Fruit fly (Drosophila melanogaster) whole organism, embryonic: ENCODE results near the gene Dh44.
A peak's percentile ranks its signal among the peaks of the same experiment; 100 is the strongest.

Experiments used
- Bgb ChIP-seq: fragments of 200-800 bp; sonication (Bioruptor generic); IDR thresholded peaks from 2 replicates; pipeline ENCODE4 v1.3.6; 2022; ENCODE audit warnings: missing biosample characterization, missing genetic modification characterization; ENCODE audit not compliant: partially characterized antibody
- C15 ChIP-seq: fragments of 200-800 bp; sonication (Bioruptor generic); IDR thresholded peaks from 3 replicates; pipeline ENCODE4 v1.3.6; 2022; ENCODE audit warnings: missing biosample characterization, missing genetic modification characterization
- CG10274 ChIP-seq: fragments of 200-800 bp; sonication (Bioruptor generic); optimal IDR thresholded peaks from 3 replicates; lab custom pipeline; 2017; ENCODE audit warnings: missing biosample characterization, mild to moderate bottlenecking, missing genetic modification characterization
- CG10462 ChIP-seq: fragments of 200-800 bp; sonication (Bioruptor generic); optimal IDR thresholded peaks from 2 replicates; lab custom pipeline; 2016; ENCODE audit warnings: missing biosample characterization, missing genetic modification characterization
- CG11093 ChIP-seq: fragments of 200-800 bp; sonication (Bioruptor generic); IDR thresholded peaks from 3 replicates; pipeline ENCODE4 v1.3.6; 2022; ENCODE audit warnings: missing biosample characterization, missing genetic modification characterization
- CG12744 ChIP-seq: fragments of 200-800 bp; sonication (Bioruptor generic); optimal IDR thresholded peaks from 2 replicates; lab custom pipeline; 2016; ENCODE audit warnings: missing biosample characterization, missing genetic modification characterization
- CG14050 ChIP-seq: fragments of 200-800 bp; sonication (Bioruptor generic); IDR thresholded peaks from 3 replicates; pipeline ENCODE4 v1.3.6; 2022; ENCODE audit warnings: missing biosample characterization, missing genetic modification characterization
- CG15601 ChIP-seq: fragments of 200-800 bp; sonication (Bioruptor generic); optimal IDR thresholded peaks from 3 replicates; lab custom pipeline; 2019; ENCODE audit warnings: missing biosample characterization, mild to moderate bottlenecking, missing genetic modification characterization, moderate library complexity
- CG16815 ChIP-seq: fragments of 200-800 bp; sonication (Bioruptor generic); optimal IDR thresholded peaks from 3 replicates; lab custom pipeline; 2017; ENCODE audit warnings: missing biosample characterization, mild to moderate bottlenecking, missing genetic modification characterization
- CG17361 ChIP-seq: fragments of 200-800 bp; sonication (Bioruptor generic); IDR thresholded peaks from 3 replicates; pipeline ENCODE4 v1.3.6; 2022; ENCODE audit warnings: missing biosample characterization, missing genetic modification characterization
- CG18599 ChIP-seq: fragments of 200-800 bp; sonication (Bioruptor generic); optimal IDR thresholded peaks from 3 replicates; lab custom pipeline; 2017; ENCODE audit warnings: missing biosample characterization, missing genetic modification characterization, mild to moderate bottlenecking, moderate library complexity, missing genetic modification reagents
- CG18764 ChIP-seq: fragments of 200-800 bp; sonication (Bioruptor generic); optimal IDR thresholded peaks from 3 replicates; lab custom pipeline; 2016; ENCODE audit warnings: missing biosample characterization, missing genetic modification characterization
- CG31365 ChIP-seq: fragments of 200-800 bp; sonication (Bioruptor generic); optimal IDR thresholded peaks from 2 replicates; lab custom pipeline; 2018; ENCODE audit warnings: missing biosample characterization, mild to moderate bottlenecking, missing genetic modification characterization
- CG3163 ChIP-seq: fragments of 200-800 bp; sonication (Bioruptor generic); optimal IDR thresholded peaks from 3 replicates; lab custom pipeline; 2016; ENCODE audit warnings: missing biosample characterization, missing genetic modification characterization
- CG3407 ChIP-seq: fragments of 200-800 bp; sonication (Bioruptor generic); optimal IDR thresholded peaks from 2 replicates; lab custom pipeline; 2018; ENCODE audit warnings: missing biosample characterization, mild to moderate bottlenecking, missing genetic modification characterization
- CG6689 ChIP-seq: fragments of 200-800 bp; sonication (Bioruptor generic); IDR thresholded peaks from 2 replicates; pipeline ENCODE4 v1.3.6; 2022; ENCODE audit warnings: missing biosample characterization, missing genetic modification characterization
- CG8359 ChIP-seq: fragments of 200-800 bp; sonication (Bioruptor generic); optimal IDR thresholded peaks from 2 replicates; lab custom pipeline; 2017; ENCODE audit warnings: missing biosample characterization, mild to moderate bottlenecking, missing genetic modification characterization, borderline replicate concordance
- CG9876 ChIP-seq: fragments of 200-800 bp; sonication (Bioruptor generic); optimal IDR thresholded peaks from 2 replicates; lab custom pipeline; 2016; ENCODE audit warnings: missing biosample characterization, missing genetic modification characterization
- CkIIα-i1 ChIP-seq: fragments of 200-800 bp; sonication (Bioruptor generic); IDR thresholded peaks from 2 replicates; pipeline ENCODE4 v1.3.6; 2022; ENCODE audit warnings: missing biosample characterization, missing genetic modification characterization
- D ChIP-seq, 2 experiments: fragments of 200-800 bp in 1 of 2; fragments of >200 bp in 1 of 2; sonication (Bioruptor generic) in 1 of 2; optimal IDR thresholded peaks; 2 replicates in 1 of 2; 3 replicates in 1 of 2; lab custom pipeline; 2017; ENCODE audit warnings: mild to moderate bottlenecking in 1 of 2, missing biosample characterization in 1 of 2, missing genetic modification characterization in 1 of 2, missing genetic modification reagents in 1 of 2
- Dek ChIP-seq: fragments of 200-800 bp; sonication (Bioruptor generic); optimal IDR thresholded peaks from 3 replicates; lab custom pipeline; 2019; ENCODE audit warnings: missing biosample characterization, mild to moderate bottlenecking, missing genetic modification characterization, moderate library complexity
- H2.0 ChIP-seq: fragments of 200-800 bp; sonication (Bioruptor generic); IDR thresholded peaks from 2 replicates; pipeline ENCODE4 v1.3.6; 2022; ENCODE audit warnings: missing biosample characterization, missing genetic modification characterization
- HLH4C ChIP-seq: fragments of 200-800 bp; sonication (Bioruptor generic); IDR thresholded peaks from 3 replicates; pipeline ENCODE4 v1.3.6; 2022; ENCODE audit warnings: missing biosample characterization, missing genetic modification characterization; ENCODE audit not compliant: partially characterized antibody
- Hr78 ChIP-seq, 2 experiments: fragments of 200-800 bp in 1 of 2; fragments of >200 bp in 1 of 2; sonication (Bioruptor generic) in 1 of 2; optimal IDR thresholded peaks; 2 replicates each; lab custom pipeline; 2017 to 2019; ENCODE audit warnings: missing biosample characterization in 2 of 2, missing genetic modification characterization in 2 of 2, mild to moderate bottlenecking in 1 of 2, moderate library complexity in 1 of 2
- Hsf ChIP-seq: fragments of 200-800 bp; sonication (Bioruptor generic); optimal IDR thresholded peaks from 3 replicates; lab custom pipeline; 2016; ENCODE audit warnings: missing biosample characterization, missing genetic modification characterization
- Lpt ChIP-seq: fragments of >200 bp; optimal IDR thresholded peaks from 2 replicates; lab custom pipeline; 2018; ENCODE audit warnings: missing biosample characterization, missing genetic modification characterization
- MESR4 ChIP-seq: fragments of 200-800 bp; sonication (Bioruptor generic); optimal IDR thresholded peaks from 2 replicates; lab custom pipeline; 2018; ENCODE audit warnings: missing biosample characterization, mild to moderate bottlenecking, missing genetic modification characterization, moderate library complexity
- Neu2 ChIP-seq: fragments of 200-800 bp; sonication (Bioruptor generic); optimal IDR thresholded peaks from 3 replicates; lab custom pipeline; 2016; ENCODE audit warnings: missing biosample characterization, missing genetic modification characterization, borderline replicate concordance
- Rfx ChIP-seq: fragments of 200-800 bp; sonication (Bioruptor generic); IDR thresholded peaks from 2 replicates; pipeline ENCODE4 v1.3.6; 2022; ENCODE audit warnings: missing biosample characterization, missing genetic modification characterization
- Side ChIP-seq: fragments of 200-800 bp; sonication (Bioruptor generic); optimal IDR thresholded peaks from 2 replicates; lab custom pipeline; 2016; ENCODE audit warnings: missing biosample characterization, missing genetic modification characterization
- Six4 ChIP-seq: fragments of 200-800 bp; sonication (Bioruptor generic); optimal IDR thresholded peaks from 2 replicates; lab custom pipeline; 2016; ENCODE audit warnings: missing biosample characterization, missing genetic modification characterization
- Sry-β ChIP-seq: fragments of 200-800 bp; sonication (Bioruptor generic); optimal IDR thresholded peaks from 2 replicates; lab custom pipeline; 2018; ENCODE audit warnings: missing biosample characterization, mild to moderate bottlenecking, missing genetic modification characterization, moderate library complexity
- bsh ChIP-seq, 2 experiments: fragments of 200-800 bp; sonication (Bioruptor generic); optimal IDR thresholded peaks; 2 replicates each; lab custom pipeline; 2017 to 2018; ENCODE audit warnings: mild to moderate bottlenecking in 2 of 2, missing biosample characterization in 2 of 2, missing genetic modification characterization in 2 of 2, moderate library complexity in 1 of 2
- ci ChIP-seq: fragments of 200-800 bp; sonication (Bioruptor generic); IDR thresholded peaks from 3 replicates; pipeline ENCODE4 v1.3.6; 2022; ENCODE audit warnings: missing biosample characterization, missing genetic modification characterization
- dmrt11E ChIP-seq: fragments of 200-800 bp; sonication (Bioruptor generic); optimal IDR thresholded peaks from 3 replicates; lab custom pipeline; 2018; ENCODE audit warnings: missing biosample characterization, mild to moderate bottlenecking, missing genetic modification characterization, moderate library complexity
- dmrt99B ChIP-seq: fragments of 200-800 bp; sonication (Bioruptor generic); optimal IDR thresholded peaks from 2 replicates; lab custom pipeline; 2018; ENCODE audit warnings: missing biosample characterization, mild to moderate bottlenecking, missing genetic modification characterization, moderate library complexity
- dysf ChIP-seq: fragments of 200-800 bp; sonication (Bioruptor generic); IDR thresholded peaks from 3 replicates; pipeline ENCODE4 v1.3.6; 2022; ENCODE audit warnings: missing biosample characterization, missing genetic modification characterization
- hb ChIP-seq: fragments of 200-800 bp; sonication (Bioruptor generic); IDR thresholded peaks from 3 replicates; pipeline ENCODE4 v1.3.6; 2022; ENCODE audit warnings: missing biosample characterization, missing genetic modification characterization; ENCODE audit not compliant: partially characterized antibody
- maf-S ChIP-seq: fragments of 200-800 bp; sonication (Bioruptor generic); optimal IDR thresholded peaks from 2 replicates; lab custom pipeline; 2016; ENCODE audit warnings: missing biosample characterization, missing genetic modification characterization
- mam ChIP-seq: fragments of 200-800 bp; sonication (Bioruptor generic); optimal IDR thresholded peaks from 3 replicates; lab custom pipeline; 2016; ENCODE audit warnings: missing biosample characterization, missing genetic modification characterization
- pros ChIP-seq: fragments of 200-800 bp; sonication (Bioruptor generic); optimal IDR thresholded peaks from 3 replicates; lab custom pipeline; 2019; ENCODE audit warnings: missing biosample characterization, mild to moderate bottlenecking, missing genetic modification characterization, moderate library complexity
- psq ChIP-seq: fragments of 200-800 bp; sonication (Bioruptor generic); optimal IDR thresholded peaks from 2 replicates; lab custom pipeline; 2017; ENCODE audit warnings: missing biosample characterization, missing genetic modification characterization
- repo ChIP-seq: fragments of 200-800 bp; sonication (Bioruptor generic); optimal IDR thresholded peaks from 2 replicates; lab custom pipeline; 2016; ENCODE audit warnings: missing biosample characterization, missing genetic modification characterization
- seq ChIP-seq: fragments of 200-800 bp; sonication (Bioruptor generic); IDR thresholded peaks from 2 replicates; pipeline ENCODE4 v1.3.6; 2022; ENCODE audit warnings: missing biosample characterization, missing genetic modification characterization
- sisA ChIP-seq: fragments of 200-800 bp; sonication (Bioruptor generic); IDR thresholded peaks from 2 replicates; pipeline ENCODE4 v1.3.6; 2022; ENCODE audit warnings: missing biosample characterization, missing genetic modification characterization
- sna ChIP-seq: fragments of 200-800 bp; sonication (Bioruptor generic); IDR thresholded peaks from 2 replicates; pipeline ENCODE4 v1.3.6; 2022; ENCODE audit warnings: missing biosample characterization, missing genetic modification characterization; ENCODE audit not compliant: partially characterized antibody
- so ChIP-seq: fragments of 200-800 bp; sonication (Bioruptor generic); IDR thresholded peaks from 3 replicates; pipeline ENCODE4 v1.3.6; 2022; ENCODE audit warnings: missing biosample characterization, missing genetic modification characterization
- tio ChIP-seq: fragments of 200-800 bp; sonication (Bioruptor generic); optimal IDR thresholded peaks from 2 replicates; lab custom pipeline; 2017; ENCODE audit warnings: missing biosample characterization, missing genetic modification characterization, inconsistent platforms
- tna ChIP-seq: fragments of 200-800 bp; sonication (Bioruptor generic); IDR thresholded peaks from 2 replicates; pipeline ENCODE4 v1.3.6; 2022; ENCODE audit warnings: missing biosample characterization, missing genetic modification characterization; ENCODE audit not compliant: partially characterized antibody
- trh ChIP-seq: fragments of 200-800 bp; sonication (Bioruptor generic); optimal IDR thresholded peaks from 2 replicates; lab custom pipeline; 2016; ENCODE audit warnings: missing biosample characterization, missing genetic modification characterization
- twi ChIP-seq: fragments of 200-800 bp; optimal IDR thresholded peaks from 2 replicates; lab custom pipeline; 2019; ENCODE audit warnings: missing biosample characterization, mild to moderate bottlenecking, missing genetic modification characterization, moderate library complexity

The Dh44 gene

DNA sequence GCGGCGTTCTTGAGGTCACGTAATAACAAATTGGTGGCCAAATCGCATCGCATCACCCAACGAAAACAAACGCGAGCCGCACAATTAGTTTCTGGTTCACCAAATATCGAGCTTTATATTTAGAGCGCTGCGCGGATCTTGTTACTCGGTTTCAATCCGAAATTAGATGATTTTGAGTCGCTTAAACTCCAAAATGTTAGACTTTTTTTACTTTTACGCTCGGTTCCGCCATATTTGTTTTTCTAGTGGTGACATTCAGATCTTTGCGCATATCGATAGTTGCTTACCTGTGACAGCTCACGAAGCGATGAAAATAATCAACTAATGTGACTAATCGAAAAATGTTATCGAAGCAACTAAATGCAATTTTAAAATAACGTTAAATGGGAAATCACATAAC lies 621 bp upstream of the Dh44 start, which contains the start of gene Scm (continued):
- TF ChIP-seq H2.0 (GFP tag; lab: Robert Waterston, UW) (no peak), trh (GFP tag; lab: Kevin White, UChicago) (no peak), CG10274 (GFP tag; lab: Kevin White, UChicago) (no peak), CG3407 (no peak), seq (GFP tag; lab: Robert Waterston, UW) (no peak), dmrt11E (no peak), ci (GFP tag; lab: Robert Waterston, UW) (no peak), Hr78 (GFP tag; optimal IDR thresholded peaks at IDR 0.05; lab: Kevin White, UChicago) (no peak), tio (GFP tag; lab: Kevin White, UChicago) (no peak), D (optimal IDR thresholded peaks at IDR 0.05; lab: Kevin White, UChicago) (no peak), D (GFP tag; optimal IDR thresholded peaks at IDR 0.05; lab: Kevin White, UChicago) (no peak), so (no peak), CG10462 (GFP tag; lab: Kevin White, UChicago) (no peak), Side (GFP tag; lab: Kevin White, UChicago) (no peak), CG31365 (tag; lab: Kevin White, UChicago) (no peak), Bgb (GFP tag; lab: Robert Waterston, UW) (peak; percentile 95), Six4 (GFP tag; lab: Kevin White, UChicago) (no peak), bsh (GFP tag; optimal IDR thresholded peaks at IDR 0.05; lab: Kevin White, UChicago) (no peak), CG11093 (GFP tag; lab: Robert Waterston, UW) (no peak), mam (GFP tag; lab: Kevin White, UChicago) (no peak), C15 (GFP tag; lab: Robert Waterston, UW) (no peak), Dek (tag; lab: Kevin White, UChicago) (no peak), tna (GFP tag; lab: Robert Waterston, UW) (peak; percentile 89), CG9876 (GFP tag; lab: Kevin White, UChicago) (peak; percentile 1), CG18599 (no peak), Neu2 (GFP tag; lab: Kevin White, UChicago) (no peak), Rfx (GFP tag; lab: Robert Waterston, UW) (peak; percentile 24; the same call in 1 of the 2 replicates), CG17361 (GFP tag; lab: Robert Waterston, UW) (no peak; the same call in 2 of the 3 replicates), sisA (GFP tag; lab: Robert Waterston, UW) (no peak), repo (GFP tag; lab: Kevin White, UChicago) (no peak), Lpt (GFP tag; lab: Kevin White, UChicago) (no peak), CG12744 (no peak), CG3163 (GFP tag; lab: Kevin White, UChicago) (no peak), CG16815 (GFP tag; lab: Kevin White, UChicago) (no peak), CG15601 (tag; lab: Kevin White, UChicago) (peak; percentile 28), maf-S (GFP tag; lab: Kevin White, UChicago) (no peak), MESR4 (GFP tag; lab: Kevin White, UChicago) (peak; percentile 82), hb (GFP tag; lab: Robert Waterston, UW) (peak; percentile 82), CG14050 (GFP tag; lab: Robert Waterston, UW) (no peak), sna (GFP tag; lab: Robert Waterston, UW) (peak; percentile 95), HLH4C (GFP tag; lab: Robert Waterston, UW) (peak; percentile 87), psq (GFP tag; lab: Kevin White, UChicago) (no peak), pros (GFP tag; lab: Kevin White, UChicago) (no peak), dmrt99B (tag; lab: Kevin White, UChicago) (no peak), CG18764 (GFP tag; lab: Kevin White, UChicago) (no peak), CG8359 (no peak), Sry-β (GFP tag; lab: Kevin White, UChicago) (no peak), CG6689 (GFP tag; lab: Robert Waterston, UW) (no peak), dysf (no peak), Hsf (GFP tag; lab: Kevin White, UChicago) (no peak), twi (tag; lab: Kevin White, UChicago) (no peak), CkIIα-i1 (GFP tag; lab: Robert Waterston, UW) (no peak)
